Worm (Caenorhabditis elegans) whole organism, mixed stage, embryonic: Measurements from ENCODE around the gene F15H10.5.

ENCODE experiments used
- M03D4.4 ChIP-seq: sonication (generic microtip); optimal IDR thresholded peaks from 2 replicates; lab custom pipeline; 2017; ENCODE audit warnings: mild to moderate bottlenecking, missing genetic modification characterization, missing compliant biosample characterization
- bed-3 ChIP-seq: fragments of 200-800 bp; sonication (Bioruptor generic); optimal IDR thresholded peaks from 3 replicates; lab custom pipeline; 2018; ENCODE audit warnings: mild to moderate bottlenecking, missing genetic modification characterization, moderate library complexity, missing compliant biosample characterization
- blmp-1 ChIP-seq: fragments of 150-350 bp; optimal IDR thresholded peaks from 2 replicates; lab custom pipeline; 2014; ENCODE audit warnings: missing biosample characterization, missing genetic modification characterization
- ceh-39 ChIP-seq: fragments of 150-350 bp; optimal IDR thresholded peaks from 2 replicates; lab custom pipeline; 2014; ENCODE audit warnings: missing biosample characterization, missing genetic modification characterization
- ceh-43 ChIP-seq: fragments of 200-800 bp; sonication (Bioruptor generic); optimal IDR thresholded peaks from 2 replicates; lab custom pipeline; 2018; ENCODE audit warnings: mild to moderate bottlenecking, missing genetic modification characterization, moderate library complexity, missing compliant biosample characterization
- ceh-83 ChIP-seq: fragments of 200-800 bp; sonication (Bioruptor generic); optimal IDR thresholded peaks from 2 replicates; lab custom pipeline; 2018; ENCODE audit warnings: mild to moderate bottlenecking, missing genetic modification characterization, missing compliant biosample characterization
- ces-1 ChIP-seq: fragments of 150-350 bp; optimal IDR thresholded peaks from 2 replicates; lab custom pipeline; 2014; ENCODE audit warnings: missing biosample characterization, missing genetic modification reagents, missing genetic modification characterization
- cnd-1 ChIP-seq: fragments of 200-800 bp; sonication (Bioruptor generic); optimal IDR thresholded peaks from 2 replicates; lab custom pipeline; 2018; ENCODE audit warnings: mild to moderate bottlenecking, missing genetic modification characterization, missing compliant biosample characterization
- drap-1 ChIP-seq: fragments of 200-800 bp; sonication (Bioruptor generic); optimal IDR thresholded peaks from 3 replicates; lab custom pipeline; 2018; ENCODE audit warnings: mild to moderate bottlenecking, missing genetic modification characterization, missing compliant biosample characterization
- elt-1 ChIP-seq: sonication (generic microtip); optimal IDR thresholded peaks from 2 replicates; lab custom pipeline; 2017; ENCODE audit warnings: missing genetic modification characterization, mild to moderate bottlenecking, missing compliant biosample characterization, antibody characterized with exemption, moderate library complexity, borderline replicate concordance; ENCODE audit not compliant: insufficient read depth
- elt-3 ChIP-seq: fragments of 150-350 bp; optimal IDR thresholded peaks from 2 replicates; lab custom pipeline; 2014; ENCODE audit warnings: missing biosample characterization, missing genetic modification characterization
- flh-1 ChIP-seq: fragments of 200-800 bp; sonication (Bioruptor generic); optimal IDR thresholded peaks from 2 replicates; lab custom pipeline; 2018; ENCODE audit warnings: mild to moderate bottlenecking, missing genetic modification characterization, moderate library complexity, missing compliant biosample characterization
- ham-2 ChIP-seq: fragments of 200-800 bp; sonication (Bioruptor generic); optimal IDR thresholded peaks from 2 replicates; lab custom pipeline; 2018; ENCODE audit warnings: mild to moderate bottlenecking, missing genetic modification characterization, missing compliant biosample characterization
- hlh-1 ChIP-seq: fragments of 150-350 bp; optimal IDR thresholded peaks from 2 replicates; lab custom pipeline; 2014; ENCODE audit warnings: missing biosample characterization, missing genetic modification reagents, missing genetic modification characterization
- lin-13 ChIP-seq: fragments of 150-350 bp; optimal IDR thresholded peaks from 2 replicates; lab custom pipeline; 2014; ENCODE audit warnings: missing biosample characterization, missing genetic modification characterization
- lin-32 ChIP-seq: fragments of 200-800 bp; sonication (Bioruptor generic); optimal IDR thresholded peaks from 2 replicates; lab custom pipeline; 2018; ENCODE audit warnings: mild to moderate bottlenecking, missing genetic modification characterization, missing compliant biosample characterization
- lsy-2 ChIP-seq: fragments of 150-350 bp; optimal IDR thresholded peaks from 2 replicates; lab custom pipeline; 2014; ENCODE audit warnings: missing biosample characterization, missing genetic modification characterization
- mab-5 ChIP-seq: fragments of 150-350 bp; optimal IDR thresholded peaks from 2 replicates; lab custom pipeline; 2014; ENCODE audit warnings: missing biosample characterization, missing genetic modification characterization
- mep-1 ChIP-seq: fragments of 150-350 bp; optimal IDR thresholded peaks from 2 replicates; lab custom pipeline; 2017; ENCODE audit warnings: missing biosample characterization, missing genetic modification reagents, missing genetic modification characterization, inconsistent platforms
- mls-2 ChIP-seq: sonication (generic microtip); optimal IDR thresholded peaks from 2 replicates; lab custom pipeline; 2016; ENCODE audit warnings: mild to moderate bottlenecking, missing genetic modification characterization, moderate library complexity, missing compliant biosample characterization
- nhr-12 ChIP-seq: fragments of 150-350 bp; optimal IDR thresholded peaks from 2 replicates; lab custom pipeline; 2014; ENCODE audit warnings: missing biosample characterization, missing genetic modification characterization
- nhr-2 ChIP-seq: fragments of 150-350 bp; optimal IDR thresholded peaks from 2 replicates; lab custom pipeline; 2014; ENCODE audit warnings: missing biosample characterization, missing genetic modification characterization
- nhr-237 ChIP-seq: fragments of 150-350 bp; optimal IDR thresholded peaks from 2 replicates; lab custom pipeline; 2014; ENCODE audit warnings: missing biosample characterization, missing genetic modification characterization
- nhr-28 ChIP-seq: fragments of 150-350 bp; optimal IDR thresholded peaks from 2 replicates; lab custom pipeline; 2014; ENCODE audit warnings: missing biosample characterization, missing genetic modification characterization
- nhr-76 ChIP-seq: sonication (generic microtip); optimal IDR thresholded peaks from 2 replicates; lab custom pipeline; 2017; ENCODE audit warnings: missing biosample characterization, missing genetic modification characterization
- pha-4 ChIP-seq: fragments of 150-350 bp; optimal IDR thresholded peaks from 2 replicates; lab custom pipeline; 2018; ENCODE audit warnings: missing biosample characterization, missing genetic modification reagents, missing genetic modification characterization
- sem-2 ChIP-seq: fragments of 200-800 bp; sonication (Bioruptor generic); optimal IDR thresholded peaks from 2 replicates; lab custom pipeline; 2018; ENCODE audit warnings: mild to moderate bottlenecking, missing genetic modification characterization, missing compliant biosample characterization
- snpc-4 ChIP-seq: fragments of 150-350 bp; optimal IDR thresholded peaks from 2 replicates; lab custom pipeline; 2014; ENCODE audit warnings: missing biosample characterization, missing genetic modification characterization
- sptf-1 ChIP-seq: sonication (generic microtip); optimal IDR thresholded peaks from 2 replicates; lab custom pipeline; 2017; ENCODE audit warnings: mild to moderate bottlenecking, missing genetic modification characterization, moderate library complexity, missing compliant biosample characterization
- tbx-8 ChIP-seq: fragments of 200-800 bp; sonication (Bioruptor generic); optimal IDR thresholded peaks from 2 replicates; lab custom pipeline; 2018; ENCODE audit warnings: mild to moderate bottlenecking, missing genetic modification characterization, moderate library complexity, missing compliant biosample characterization
- unc-120 ChIP-seq: sonication (generic microtip); optimal IDR thresholded peaks from 2 replicates; lab custom pipeline; 2017; ENCODE audit warnings: missing genetic modification characterization, missing compliant biosample characterization; ENCODE audit not compliant: poor library complexity, severe bottlenecking
- unc-39 ChIP-seq: fragments of 150-350 bp; optimal IDR thresholded peaks from 2 replicates; lab custom pipeline; 2014; ENCODE audit warnings: missing biosample characterization, missing genetic modification characterization
- unc-62 ChIP-seq: fragments of 150-350 bp; optimal IDR thresholded peaks from 2 replicates; lab custom pipeline; 2014; ENCODE audit warnings: missing biosample characterization, missing genetic modification reagents, missing genetic modification characterization
- zip-8 ChIP-seq: fragments of 150-350 bp; optimal IDR thresholded peaks from 2 replicates; lab custom pipeline; 2014; ENCODE audit warnings: missing biosample characterization, missing genetic modification characterization
- ztf-11 ChIP-seq: fragments of 150-350 bp; optimal IDR thresholded peaks from 2 replicates; lab custom pipeline; 2014; ENCODE audit warnings: missing biosample characterization, missing genetic modification characterization

F15H10.5 gene

DNA sequence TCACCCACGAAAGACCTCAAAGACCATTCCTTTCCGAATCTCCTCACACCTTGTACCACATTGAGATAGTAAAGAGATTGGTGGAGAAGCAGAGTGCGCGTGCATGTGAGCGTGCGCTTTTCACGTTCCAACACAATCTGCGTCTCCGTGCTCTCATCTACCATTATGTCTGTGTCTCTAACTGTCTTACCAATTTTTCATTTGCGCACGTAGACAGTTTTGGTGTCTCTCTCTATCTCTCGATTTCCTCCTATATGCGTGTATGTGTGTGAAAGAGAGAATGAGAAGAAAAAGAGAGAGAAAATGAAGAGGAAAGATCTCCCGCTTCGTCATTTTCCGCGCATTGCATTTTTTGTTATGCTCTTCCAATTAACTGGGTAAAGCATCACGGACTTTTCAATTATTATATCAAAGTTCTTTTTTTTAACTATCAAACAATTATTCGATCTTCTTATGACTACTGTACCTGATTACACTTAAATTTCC is 47.8 kb upstream of the F15H10.5 start:
- TF ChIP-seq sptf-1 (tag; lab: Kevin White, UChicago) (peak; percentile 60), ham-2 (GFP tag; lab: Kevin White, UChicago) (peak; percentile 89), unc-120 (tag; lab: Kevin White, UChicago) (peak; percentile 96), ceh-43 (GFP tag; lab: Kevin White, UChicago) (no peak), ceh-39 (peak; percentile 89), blmp-1 (tag; lab: Kevin White, UChicago) (no peak), hlh-1 (peak; percentile 54), sem-2 (GFP tag; lab: Kevin White, UChicago) (no peak), snpc-4 (tag; lab: Kevin White, UChicago) (no peak), ces-1 (GFP tag; lab: Kevin White, UChicago) (peak; percentile 90), elt-1 (tag; lab: Kevin White, UChicago) (peak; percentile 65), M03D4.4 (peak; percentile 69), mls-2 (tag; lab: Kevin White, UChicago) (peak; percentile 78), bed-3 (GFP tag; lab: Kevin White, UChicago) (no peak), ceh-83 (peak; percentile 8), cnd-1 (tag; lab: Kevin White, UChicago) (peak; percentile 60), unc-62 (GFP tag; lab: Kevin White, UChicago) (peak; percentile 84), zip-8 (tag; lab: Kevin White, UChicago) (no peak), lin-13 (tag; lab: Kevin White, UChicago) (peak; percentile 68), mab-5 (tag; lab: Kevin White, UChicago) (no peak), lsy-2 (tag; lab: Kevin White, UChicago) (peak; percentile 77), flh-1 (GFP tag; lab: Kevin White, UChicago) (no peak), nhr-28 (tag; lab: Kevin White, UChicago) (peak; percentile 2), mep-1 (tag; lab: Kevin White, UChicago) (peak; percentile 95), pha-4 (tag; lab: Kevin White, UChicago) (peak; percentile 94), lin-32 (GFP tag; lab: Kevin White, UChicago) (no peak), ztf-11 (tag; lab: Kevin White, UChicago) (peak; percentile 55), tbx-8 (GFP tag; lab: Kevin White, UChicago) (no peak), elt-3 (tag; lab: Kevin White, UChicago) (peak; percentile 58), nhr-2 (tag; lab: Kevin White, UChicago) (peak; percentile 59), nhr-237 (tag; lab: Kevin White, UChicago) (peak; percentile 96), drap-1 (peak; percentile 33), nhr-76 (tag; lab: Kevin White, UChicago) (no peak), nhr-12 (no peak), unc-39 (tag; lab: Kevin White, UChicago) (no peak)

DNA sequence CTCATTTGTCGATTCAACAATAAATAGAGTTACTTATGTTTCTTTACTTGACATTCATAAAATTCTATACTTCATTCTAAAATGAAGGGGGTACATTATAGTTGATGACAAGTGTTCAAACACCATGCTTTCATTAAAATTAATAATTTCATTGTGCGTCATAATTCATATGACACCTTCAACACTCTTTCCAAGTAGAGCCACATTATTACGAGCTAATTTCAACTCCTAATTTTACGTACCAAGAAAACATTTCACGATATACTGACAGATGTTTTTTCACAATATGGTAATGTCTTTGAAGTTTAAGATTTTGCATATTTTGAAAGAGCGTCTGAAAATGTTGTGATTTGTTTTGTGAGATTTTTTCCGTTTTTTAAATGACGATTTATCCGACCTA is 46.6 kb upstream of the F15H10.5 start:
- TF ChIP-seq pha-4 (tag; lab: Kevin White, UChicago) (no peak), elt-3 (tag; lab: Kevin White, UChicago) (no peak)
- TF ChIP-seq, all 35 proteins: peak for 0

DNA sequence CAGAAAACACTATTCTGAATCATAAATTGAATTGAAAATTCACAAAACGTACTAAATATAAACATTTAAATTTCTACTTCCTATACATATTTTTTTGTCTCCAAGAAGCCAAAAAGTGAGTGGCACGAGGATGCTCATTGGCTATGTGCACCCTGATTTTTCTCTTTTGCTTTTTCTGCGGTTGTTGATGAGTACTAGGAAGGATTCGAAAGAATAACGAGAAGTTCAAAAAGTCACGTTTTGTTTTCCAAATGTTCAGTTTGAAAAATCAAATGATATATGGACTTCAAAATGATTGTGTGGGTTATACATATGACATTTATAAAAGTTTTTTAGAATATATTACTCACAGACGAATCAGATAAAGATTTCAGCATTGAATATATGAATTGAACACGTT is 45.9 kb upstream of the F15H10.5 start:
- TF ChIP-seq M03D4.4 (no peak), zip-8 (tag; lab: Kevin White, UChicago) (no peak), drap-1 (no peak), snpc-4 (tag; lab: Kevin White, UChicago) (no peak), mab-5 (tag; lab: Kevin White, UChicago) (no peak), ztf-11 (tag; lab: Kevin White, UChicago) (no peak), ces-1 (GFP tag; lab: Kevin White, UChicago) (no peak), nhr-237 (tag; lab: Kevin White, UChicago) (no peak), blmp-1 (tag; lab: Kevin White, UChicago) (no peak)

DNA sequence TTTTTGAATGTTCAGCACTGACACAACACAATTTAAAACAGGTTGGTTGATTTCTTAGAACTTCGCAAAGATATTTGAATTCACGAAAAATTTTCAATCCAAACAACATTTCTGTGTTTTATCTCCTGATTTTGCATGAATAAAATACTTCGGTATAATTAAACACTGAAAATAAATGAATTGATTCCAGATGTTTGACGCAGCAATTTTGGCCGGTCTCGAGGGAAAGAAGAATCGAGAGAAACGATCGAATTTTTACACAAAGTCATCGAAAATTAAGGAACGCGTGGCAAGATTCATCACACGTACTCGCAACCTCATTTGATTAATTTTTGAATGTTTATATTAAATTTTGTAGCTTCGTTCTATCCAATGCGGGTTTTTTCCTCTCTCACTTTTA is 45.3 kb upstream of the F15H10.5 start:
- TF ChIP-seq pha-4 (tag; lab: Kevin White, UChicago) (no peak), ceh-39 (no peak)
